Fruit fly (Drosophila melanogaster) S2 (cell line): ENCODE measurements around the gene CG44004.

ENCODE experiments used
- CG8478 ChIP-seq: fragments of >200 bp; optimal IDR thresholded peaks from 2 replicates; lab custom pipeline; 2018
- CTCF ChIP-seq, 2 experiments: fragments of >200 bp; optimal IDR thresholded peaks; 2 replicates each; lab custom pipeline; 2018

- TF ChIP-seq CG8478 (lab: Kevin White, UChicago) (no peak), CTCF (optimal IDR thresholded peaks at IDR 0.05; lab: Kevin White, UChicago) (no peak)
These were observed 27.0 kb downstream of the CG44004 start for dm6 chr3L:18046590-18047158.
